Fruit fly (Drosophila melanogaster): ENCODE measurements around the gene glec.

glec gene

DNA sequence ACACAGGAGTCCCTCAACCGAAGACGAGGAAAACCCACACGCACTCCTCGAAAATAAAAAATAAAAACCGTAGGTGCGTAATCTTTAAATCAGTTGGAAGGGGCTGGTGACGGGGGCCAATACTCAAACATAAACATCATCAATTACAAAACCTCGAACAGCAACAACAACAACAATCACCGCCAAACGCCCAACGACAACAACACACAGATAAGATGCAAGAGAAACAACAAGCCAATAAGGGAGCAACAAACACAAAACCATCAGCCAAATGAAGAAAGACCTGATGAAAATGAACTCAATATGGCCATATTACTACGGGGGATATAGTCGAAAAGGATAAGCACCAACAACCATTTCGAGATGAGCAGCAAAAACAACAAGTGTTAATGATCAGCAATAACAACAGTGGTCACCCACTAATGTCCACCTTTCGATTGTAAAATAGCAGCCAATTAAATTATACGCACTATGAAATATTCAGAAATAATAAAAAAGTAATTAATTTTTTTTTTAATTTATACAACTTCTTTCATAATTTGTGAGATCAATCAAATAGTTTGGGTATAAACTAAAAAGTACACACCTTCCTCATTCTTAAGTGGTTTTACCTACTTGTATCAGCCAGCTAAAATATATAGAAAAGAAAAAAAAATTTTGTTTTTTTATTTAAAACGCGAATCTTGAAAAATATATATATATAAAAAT is 32.2 kb downstream of the glec start (continued):
- TF ChIP-seq Tbp (GFP tag; optimal IDR thresholded peaks at IDR 0.05) (no peak), CG10979 (tag; optimal IDR thresholded peaks at IDR 0.05) (peak; percentile 70), GATAe (GFP tag; conservative IDR thresholded peaks at IDR 0.05) (no peak), CG15479 (GFP tag; optimal IDR thresholded peaks at IDR 0.05) (no peak), CG14667 (GFP tag; IDR thresholded peaks at IDR 0.05) (no peak), CG3163 (GFP tag; optimal IDR thresholded peaks at IDR 0.05) (no peak), Taf1 (GFP tag; IDR thresholded peaks at IDR 0.05) (no peak), Hsf (GFP tag; optimal IDR thresholded peaks at IDR 0.05) (no peak), CG7928 (GFP tag; optimal IDR thresholded peaks at IDR 0.05) (no peak), az2 (GFP tag; optimal IDR thresholded peaks at IDR 0.05) (peak; percentile 4), ac (GFP tag; optimal IDR thresholded peaks at IDR 0.05) (no peak), E2f2 (GFP tag; IDR thresholded peaks at IDR 0.05) (no peak), CG8478 (optimal IDR thresholded peaks at IDR 0.05) (no peak), inv (GFP tag; IDR thresholded peaks at IDR 0.05; ENCODE audit: partially characterized antibody) (no peak), E2f1 (GFP tag; IDR thresholded peaks at IDR 0.05) (0 out of 2 replicates have a peak, but pooled peaks have one; percentile 10), CG7372 (GFP tag; IDR thresholded peaks at IDR 0.05) (no peak), CG8765 (GFP tag; IDR thresholded peaks at IDR 0.05) (no peak), CG8281 (tag; optimal IDR thresholded peaks at IDR 0.05) (no peak), da (GFP tag; optimal IDR thresholded peaks at IDR 0.05) (no peak), otp (GFP tag; IDR thresholded peaks at IDR 0.05) (no peak), CG2712 (tag; optimal IDR thresholded peaks at IDR 0.05) (peak; percentile 66), jigr1 (GFP tag; IDR thresholded peaks at IDR 0.05) (no peak), bab2 (GFP tag; optimal IDR thresholded peaks at IDR 0.05) (no peak), Abd-B (GFP tag; optimal IDR thresholded peaks at IDR 0.05) (no peak), CG12071 (GFP tag; optimal IDR thresholded peaks at IDR 0.05) (no peak), Xbp1 (GFP tag; optimal IDR thresholded peaks at IDR 0.05) (no peak), crol (GFP tag; IDR thresholded peaks at IDR 0.05) (no peak), ssp (GFP tag; IDR thresholded peaks at IDR 0.05) (no peak), z (GFP tag; IDR thresholded peaks at IDR 0.05) (no peak), Atf3 (GFP tag; optimal IDR thresholded peaks at IDR 0.05) (no peak), gfzf (GFP tag; optimal IDR thresholded peaks at IDR 0.05) (no peak), CG3995 (GFP tag; optimal IDR thresholded peaks at IDR 0.05) (no peak), Ets97D (GFP tag; optimal IDR thresholded peaks at IDR 0.05) (no peak), Hr39 (optimal IDR thresholded peaks at IDR 0.05) (no peak), MESR4 (GFP tag; optimal IDR thresholded peaks at IDR 0.05) (no peak), onecut (GFP tag; IDR thresholded peaks at IDR 0.05) (no peak), CG9215 (GFP tag; IDR thresholded peaks at IDR 0.05) (no peak), klu (GFP tag; IDR thresholded peaks at IDR 0.05) (peak; percentile 14; the same call in 1 of the 2 replicates), CG4820 (GFP tag; optimal IDR thresholded peaks at IDR 0.05) (peak; percentile 2), HLH54F (GFP tag; optimal IDR thresholded peaks at IDR 0.05) (no peak), grn (GFP tag; optimal IDR thresholded peaks at IDR 0.05) (peak; percentile 88), mirr (GFP tag; optimal IDR thresholded peaks at IDR 0.05) (no peak), dysf (GFP tag; IDR thresholded peaks at IDR 0.05) (no peak), Dip2 (GFP tag; IDR thresholded peaks at IDR 0.05) (no peak), CG31224 (GFP tag; IDR thresholded peaks at IDR 0.05) (no peak), Hand (GFP tag; optimal IDR thresholded peaks at IDR 0.05) (no peak), wor (GFP tag; IDR thresholded peaks at IDR 0.05) (no peak), Asciz (GFP tag; optimal IDR thresholded peaks at IDR 0.05) (peak; percentile 54), CG10565 (GFP tag; optimal IDR thresholded peaks at IDR 0.05) (no peak), CG18599 (GFP tag; optimal IDR thresholded peaks at IDR 0.05) (peak; percentile 11), Fer3 (tag; optimal IDR thresholded peaks at IDR 0.05) (no peak), CG8290 (GFP tag; optimal IDR thresholded peaks at IDR 0.05) (no peak), CG8290 (tag; optimal IDR thresholded peaks at IDR 0.05) (no peak)
